Fruit fly (Drosophila melanogaster) whole organism, embryonic: ENCODE results near the gene CG17781.
A peak's percentile ranks its signal among the peaks of the same experiment; 100 is the strongest.

Experiments
- CG12744 ChIP-seq: fragments of 200-800 bp; sonication (Bioruptor generic); optimal IDR thresholded peaks from 2 replicates; lab custom pipeline; 2016; ENCODE audit warnings: missing biosample characterization, missing genetic modification characterization
- CG13123 ChIP-seq: fragments of 200-800 bp; sonication (Bioruptor generic); optimal IDR thresholded peaks from 2 replicates; lab custom pipeline; 2016; ENCODE audit warnings: missing biosample characterization, missing genetic modification characterization
- CG13296 ChIP-seq: fragments of 200-800 bp; sonication (Bioruptor generic); optimal IDR thresholded peaks from 3 replicates; lab custom pipeline; 2018; ENCODE audit warnings: missing biosample characterization, mild to moderate bottlenecking, missing genetic modification characterization
- CG16779 ChIP-seq: fragments of 200-800 bp; sonication (Bioruptor generic); IDR thresholded peaks from 2 replicates; pipeline ENCODE4 v1.3.6; 2022; ENCODE audit warnings: missing biosample characterization, missing genetic modification characterization
- CG2712 ChIP-seq: fragments of 200-800 bp; optimal IDR thresholded peaks from 3 replicates; lab custom pipeline; 2019; ENCODE audit warnings: missing biosample characterization, mild to moderate bottlenecking, missing genetic modification characterization, moderate library complexity
- CG2889 ChIP-seq: fragments of 200-800 bp; sonication (Bioruptor generic); IDR thresholded peaks from 3 replicates; pipeline ENCODE4 v1.3.6; 2022; ENCODE audit warnings: missing biosample characterization, missing genetic modification characterization
- CG32772 ChIP-seq: fragments of 200-800 bp; sonication (Bioruptor generic); IDR thresholded peaks from 2 replicates; pipeline ENCODE4 v1.3.6; 2022; ENCODE audit warnings: missing biosample characterization, missing genetic modification characterization
- CG4707 ChIP-seq: fragments of 200-800 bp; sonication (Bioruptor generic); optimal IDR thresholded peaks from 2 replicates; lab custom pipeline; 2018; ENCODE audit warnings: missing biosample characterization, mild to moderate bottlenecking, missing genetic modification characterization, moderate library complexity
- CG6175 ChIP-seq: fragments of 200-800 bp; sonication (Bioruptor generic); IDR thresholded peaks from 3 replicates; pipeline ENCODE4 v1.3.6; 2022; ENCODE audit warnings: missing biosample characterization, missing genetic modification characterization
- CG6254 ChIP-seq: fragments of 200-800 bp; sonication (Bioruptor generic); optimal IDR thresholded peaks from 3 replicates; lab custom pipeline; 2017; ENCODE audit warnings: mild to moderate bottlenecking, missing biosample characterization, missing genetic modification reagents, missing genetic modification characterization
- CG7786 ChIP-seq: fragments of 200-800 bp; sonication (Bioruptor generic); optimal IDR thresholded peaks from 2 replicates; lab custom pipeline; 2016; ENCODE audit warnings: missing biosample characterization, missing genetic modification characterization
- CG7963 ChIP-seq: fragments of 200-800 bp; sonication (Bioruptor generic); IDR thresholded peaks from 3 replicates; pipeline ENCODE4 v1.3.6; 2022; ENCODE audit warnings: missing biosample characterization, missing genetic modification characterization; ENCODE audit not compliant: partially characterized antibody
- CG8765 ChIP-seq: fragments of 200-800 bp; sonication (Bioruptor generic); IDR thresholded peaks from 2 replicates; pipeline ENCODE4 v1.3.6; 2022; ENCODE audit warnings: missing biosample characterization, missing genetic modification characterization
- Dip3 ChIP-seq: fragments of 200-800 bp; sonication (Bioruptor generic); optimal IDR thresholded peaks from 3 replicates; lab custom pipeline; 2016; ENCODE audit warnings: missing biosample characterization, missing genetic modification characterization
- HmgZ ChIP-seq: fragments of 200-800 bp; sonication (Bioruptor generic); optimal IDR thresholded peaks from 2 replicates; lab custom pipeline; 2018; ENCODE audit warnings: missing biosample characterization, mild to moderate bottlenecking, missing genetic modification characterization
- Hsf ChIP-seq: fragments of 200-800 bp; sonication (Bioruptor generic); optimal IDR thresholded peaks from 3 replicates; lab custom pipeline; 2016; ENCODE audit warnings: missing biosample characterization, missing genetic modification characterization
- Mrtf ChIP-seq: fragments of 200-800 bp; sonication (Bioruptor generic); IDR thresholded peaks from 3 replicates; pipeline ENCODE4 v1.3.6; 2022; ENCODE audit warnings: missing biosample characterization, missing genetic modification characterization
- NC2β ChIP-seq: fragments of 200-800 bp; sonication (Bioruptor generic); optimal IDR thresholded peaks from 2 replicates; lab custom pipeline; 2016; ENCODE audit warnings: missing biosample characterization, missing genetic modification characterization
- NFAT ChIP-seq: fragments of 200-800 bp; sonication (Bioruptor generic); IDR thresholded peaks from 2 replicates; pipeline ENCODE4 v1.3.6; 2022; ENCODE audit warnings: missing biosample characterization, missing genetic modification characterization
- Nf-YB ChIP-seq: fragments of 200-800 bp; sonication (Bioruptor generic); optimal IDR thresholded peaks from 3 replicates; lab custom pipeline; 2019; ENCODE audit warnings: missing biosample characterization, mild to moderate bottlenecking, missing genetic modification characterization, moderate library complexity
- Scr ChIP-seq: fragments of 200-800 bp; sonication (Bioruptor generic); IDR thresholded peaks from 2 replicates; pipeline ENCODE4 v1.3.6; 2022; ENCODE audit warnings: missing biosample characterization, missing genetic modification characterization; ENCODE audit not compliant: partially characterized antibody
- Sox100B ChIP-seq: fragments of 200-800 bp; sonication (Bioruptor generic); optimal IDR thresholded peaks from 3 replicates; lab custom pipeline; 2018; ENCODE audit warnings: missing biosample characterization, mild to moderate bottlenecking, missing genetic modification characterization
- Taf1 ChIP-seq: fragments of 200-800 bp; sonication (Bioruptor generic); IDR thresholded peaks from 2 replicates; pipeline ENCODE4 v1.3.6; 2022; ENCODE audit warnings: missing biosample characterization, missing genetic modification characterization
- Vsx1 ChIP-seq: fragments of 200-800 bp; sonication (Bioruptor generic); optimal IDR thresholded peaks from 2 replicates; lab custom pipeline; 2017; ENCODE audit warnings: missing biosample characterization, mild to moderate bottlenecking, missing genetic modification characterization, missing genetic modification reagents
- Xbp1 ChIP-seq: fragments of 200-800 bp; sonication (Bioruptor generic); optimal IDR thresholded peaks from 3 replicates; lab custom pipeline; 2016; ENCODE audit warnings: missing biosample characterization, mild to moderate bottlenecking, missing genetic modification characterization
- ab ChIP-seq: fragments of 200-800 bp; sonication (Bioruptor generic); optimal IDR thresholded peaks from 2 replicates; lab custom pipeline; 2016; ENCODE audit warnings: missing biosample characterization, missing genetic modification characterization
- ara ChIP-seq: fragments of 200-800 bp; sonication (Bioruptor generic); IDR thresholded peaks from 2 replicates; pipeline ENCODE4 v1.3.6; 2022; ENCODE audit warnings: missing biosample characterization, missing genetic modification characterization
- ash1 ChIP-seq: fragments of 200-800 bp; sonication (Bioruptor generic); optimal IDR thresholded peaks from 2 replicates; lab custom pipeline; 2018; ENCODE audit warnings: missing biosample characterization, mild to moderate bottlenecking, missing genetic modification characterization
- cas ChIP-seq: fragments of 200-800 bp; sonication (Bioruptor generic); IDR thresholded peaks from 2 replicates; pipeline ENCODE4 v1.3.6; 2022; ENCODE audit warnings: missing biosample characterization, missing genetic modification characterization
- crc ChIP-seq: fragments of 200-800 bp; sonication (Bioruptor generic); optimal IDR thresholded peaks from 2 replicates; lab custom pipeline; 2016; ENCODE audit warnings: missing biosample characterization, missing genetic modification characterization
- emc ChIP-seq: fragments of 200-800 bp; sonication (Bioruptor generic); optimal IDR thresholded peaks from 2 replicates; lab custom pipeline; 2016; ENCODE audit warnings: missing biosample characterization, missing genetic modification characterization
- exex ChIP-seq: fragments of 200-800 bp; sonication (Bioruptor generic); optimal IDR thresholded peaks from 4 replicates; lab custom pipeline; 2018; ENCODE audit warnings: missing biosample characterization, mild to moderate bottlenecking, missing genetic modification characterization, moderate library complexity
- fd64A ChIP-seq: fragments of 200-800 bp; sonication (Bioruptor generic); optimal IDR thresholded peaks from 3 replicates; lab custom pipeline; 2018; ENCODE audit warnings: missing biosample characterization, mild to moderate bottlenecking, missing genetic modification characterization
- ham ChIP-seq: fragments of 200-800 bp; sonication (Bioruptor generic); IDR thresholded peaks from 2 replicates; pipeline ENCODE4 v1.3.6; 2022; ENCODE audit warnings: missing biosample characterization, missing genetic modification characterization
- jing ChIP-seq: fragments of 200-800 bp; sonication (Bioruptor generic); optimal IDR thresholded peaks from 2 replicates; lab custom pipeline; 2018; ENCODE audit warnings: missing biosample characterization, mild to moderate bottlenecking, missing genetic modification characterization
- jumu ChIP-seq: fragments of 200-800 bp; sonication (Bioruptor generic); optimal IDR thresholded peaks from 3 replicates; lab custom pipeline; 2016; ENCODE audit warnings: missing biosample characterization, missing genetic modification characterization
- knrl ChIP-seq: fragments of 200-800 bp; sonication (Bioruptor generic); IDR thresholded peaks from 3 replicates; pipeline ENCODE4 v1.3.6; 2022; ENCODE audit warnings: missing biosample characterization, missing genetic modification characterization; ENCODE audit not compliant: partially characterized antibody
- lab ChIP-seq: fragments of 200-800 bp; sonication (Bioruptor generic); optimal IDR thresholded peaks from 3 replicates; lab custom pipeline; 2017; ENCODE audit warnings: missing biosample characterization, missing genetic modification characterization, mild to moderate bottlenecking, moderate library complexity, missing genetic modification reagents
- lov ChIP-seq, 2 experiments: fragments of 200-800 bp in 1 of 2; fragments of >200 bp in 1 of 2; sonication (Bioruptor generic) in 1 of 2; IDR thresholded peaks in 1 of 2; optimal IDR thresholded peaks in 1 of 2; 2 replicates in 1 of 2; 3 replicates in 1 of 2; pipeline versions ENCODE4 v1.3.6 to Lab custom; 2017 to 2022; ENCODE audit warnings: missing biosample characterization in 1 of 2, missing genetic modification characterization in 1 of 2
- otp ChIP-seq: fragments of 200-800 bp; sonication (Bioruptor generic); IDR thresholded peaks from 3 replicates; pipeline ENCODE4, ENCODE4 v1.3.6; 2022; ENCODE audit warnings: missing biosample characterization, missing genetic modification characterization
- p53 ChIP-seq: fragments of 200-800 bp; sonication (Bioruptor generic); optimal IDR thresholded peaks from 2 replicates; lab custom pipeline; 2016; ENCODE audit warnings: missing biosample characterization, missing genetic modification characterization
- pho ChIP-seq: fragments of 200-800 bp; sonication (Bioruptor generic); optimal IDR thresholded peaks from 2 replicates; lab custom pipeline; 2016; ENCODE audit warnings: missing biosample characterization, missing genetic modification characterization
- prd ChIP-seq, 3 experiments: fragments of >200 bp in 2 of 3; fragments of 200-800 bp in 1 of 3; sonication (Bioruptor generic) in 1 of 3; optimal IDR thresholded peaks in 2 of 3; IDR thresholded peaks in 1 of 3; 2 replicates in 2 of 3; 3 replicates in 1 of 3; pipeline versions ENCODE4 v1.3.6 to Lab custom; 2017 to 2022; ENCODE audit warnings: missing biosample characterization in 1 of 3, missing genetic modification characterization in 1 of 3
- seq ChIP-seq: fragments of 200-800 bp; sonication (Bioruptor generic); IDR thresholded peaks from 2 replicates; pipeline ENCODE4 v1.3.6; 2022; ENCODE audit warnings: missing biosample characterization, missing genetic modification characterization
- sqz ChIP-seq: fragments of 200-800 bp; sonication (Bioruptor generic); optimal IDR thresholded peaks from 3 replicates; lab custom pipeline; 2018; ENCODE audit warnings: missing biosample characterization, mild to moderate bottlenecking, missing genetic modification characterization
- stwl ChIP-seq: fragments of 200-800 bp; sonication (Bioruptor generic); optimal IDR thresholded peaks from 3 replicates; lab custom pipeline; 2018; ENCODE audit warnings: missing biosample characterization, mild to moderate bottlenecking, missing genetic modification characterization, moderate library complexity
- tll ChIP-seq, 2 experiments: fragments of 200-800 bp in 1 of 2; fragments of >200 bp in 1 of 2; sonication (Bioruptor generic) in 1 of 2; optimal IDR thresholded peaks; 2 replicates each; lab custom pipeline; 2017 to 2019; ENCODE audit warnings: missing biosample characterization in 2 of 2, missing genetic modification characterization in 2 of 2, mild to moderate bottlenecking in 1 of 2, moderate library complexity in 1 of 2
- wek ChIP-seq: fragments of 200-800 bp; sonication (Bioruptor generic); optimal IDR thresholded peaks from 3 replicates; lab custom pipeline; 2018; ENCODE audit warnings: missing biosample characterization, mild to moderate bottlenecking, missing genetic modification characterization, moderate library complexity

CG17781 gene

DNA sequence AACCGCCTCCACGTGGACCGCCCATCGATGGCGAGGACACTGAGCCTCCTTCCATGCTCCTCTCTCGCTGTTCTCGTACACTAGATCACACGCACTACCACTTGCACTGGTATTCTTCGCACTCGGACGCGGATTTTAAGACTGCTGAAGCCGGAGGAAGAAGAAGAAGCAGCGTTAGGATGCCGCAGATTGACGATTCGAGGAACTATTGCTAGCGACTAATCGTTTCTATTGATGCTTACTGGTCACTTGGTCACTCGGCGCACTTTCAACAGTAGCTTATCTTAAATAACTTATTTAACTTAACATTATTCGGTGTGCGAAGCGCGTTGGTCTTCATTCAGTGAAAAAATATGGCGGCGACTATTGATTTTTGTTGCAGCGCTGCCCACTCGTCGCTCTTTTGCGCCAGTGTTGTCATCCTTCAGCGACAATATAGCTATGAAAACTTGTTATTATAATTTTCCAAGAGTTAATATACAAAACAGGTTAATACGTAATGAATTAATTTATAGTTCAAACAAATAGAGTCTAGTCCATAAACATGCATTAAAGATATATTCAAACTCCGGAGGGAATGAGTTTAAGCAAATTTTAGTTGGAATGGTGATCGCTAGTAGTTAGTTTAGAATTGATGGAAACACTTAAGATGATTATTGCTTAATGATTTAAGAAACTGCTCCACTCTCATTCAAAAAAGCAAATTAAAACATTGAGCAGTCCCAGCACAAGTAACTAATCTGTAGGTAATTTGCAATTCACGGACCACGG, 26.9 kb downstream of the CG17781 start, which contains the start of the genes CG5746 and CG6454 (continued):
- TF ChIP-seq sqz (GFP tag; lab: Kevin White, UChicago) (no peak), tll (GFP tag; optimal IDR thresholded peaks at IDR 0.05; lab: Kevin White, UChicago) (peak in 1 of 2 experiments; percentile 11), NC2β (GFP tag; lab: Kevin White, UChicago) (peak; percentile 16), Vsx1 (GFP tag; lab: Kevin White, UChicago) (no peak), prd (optimal IDR thresholded peaks at IDR 0.05; lab: Kevin White, UChicago) (no peak), prd (GFP tag; IDR thresholded peaks at IDR 0.05; lab: Robert Waterston, UW) (peak; percentile 69), CG6254 (GFP tag; lab: Kevin White, UChicago) (no peak), CG7786 (GFP tag; lab: Kevin White, UChicago) (peak; percentile 60), jing (GFP tag; lab: Kevin White, UChicago) (peak; percentile 6), lab (no peak), CG7963 (GFP tag; lab: Robert Waterston, UW) (no peak), ara (GFP tag; lab: Robert Waterston, UW) (no peak), CG2889 (GFP tag; lab: Robert Waterston, UW) (0 out of 3 replicates have a peak, but pooled peaks have one; percentile 53), Mrtf (GFP tag; lab: Robert Waterston, UW) (no peak), Xbp1 (GFP tag; lab: Kevin White, UChicago) (peak; percentile 68), p53 (GFP tag; lab: Kevin White, UChicago) (no peak), knrl (no peak), CG2712 (tag; lab: Kevin White, UChicago) (no peak), NFAT (no peak; the same call in 1 of the 2 replicates), fd64A (no peak), CG16779 (GFP tag; lab: Robert Waterston, UW) (no peak), cas (no peak), otp (GFP tag; lab: Robert Waterston, UW) (no peak), CG13123 (peak; percentile 46), jumu (GFP tag; lab: Kevin White, UChicago) (peak; percentile 61), ab (GFP tag; lab: Kevin White, UChicago) (no peak), CG12744 (peak; percentile 35), Sox100B (no peak), CG13296 (no peak), Taf1 (GFP tag; lab: Robert Waterston, UW) (0 out of 2 replicates have a peak, but pooled peaks have one; percentile 32), emc (GFP tag; lab: Kevin White, UChicago) (no peak), Scr (no peak), lov (optimal IDR thresholded peaks at IDR 0.05; lab: Kevin White, UChicago) (no peak), lov (GFP tag; IDR thresholded peaks at IDR 0.05; lab: Robert Waterston, UW) (no peak), pho (peak; percentile 77), wek (no peak), crc (peak; percentile 11), Hsf (GFP tag; lab: Kevin White, UChicago) (peak; percentile 71), ham (GFP tag; lab: Robert Waterston, UW) (no peak), ash1 (GFP tag; lab: Kevin White, UChicago) (no peak), stwl (tag; lab: Kevin White, UChicago) (peak; percentile 48), CG8765 (peak; percentile 31; the same call in 1 of the 2 replicates), CG32772 (GFP tag; lab: Robert Waterston, UW) (no peak; the same call in 1 of the 2 replicates), CG4707 (GFP tag; lab: Kevin White, UChicago) (no peak), Dip3 (GFP tag; lab: Kevin White, UChicago) (peak; percentile 71), HmgZ (peak; percentile 58), CG6175 (GFP tag; lab: Robert Waterston, UW) (no peak), seq (no peak), exex (tag; lab: Kevin White, UChicago) (no peak), Nf-YB (GFP tag; lab: Kevin White, UChicago) (no peak)
